Worm (Caenorhabditis elegans) whole organism, L1 larva: Measurements from ENCODE around the gene C32D5.10.
A peak's percentile ranks its signal among the peaks of the same experiment; 100 is the strongest.

Experiments
- C34B4.2 ChIP-seq: sonication (generic microtip); optimal IDR thresholded peaks from 2 replicates; lab custom pipeline; 2017; ENCODE audit warnings: mild to moderate bottlenecking, missing genetic modification characterization, missing compliant biosample characterization
- F16B12.6 ChIP-seq: fragments of 150-350 bp; optimal IDR thresholded peaks from 2 replicates; lab custom pipeline; 2014; ENCODE audit warnings: missing biosample characterization, missing genetic modification characterization
- Y116A8C.19 ChIP-seq: sonication (generic microtip); optimal IDR thresholded peaks from 2 replicates; lab custom pipeline; 2016; ENCODE audit warnings: missing compliant biosample characterization, missing genetic modification characterization, borderline replicate concordance
- aha-1 ChIP-seq: fragments of 150-350 bp; optimal IDR thresholded peaks from 2 replicates; lab custom pipeline; 2014; ENCODE audit warnings: missing biosample characterization, missing genetic modification characterization
- aly-2 ChIP-seq: fragments of 150-350 bp; optimal IDR thresholded peaks from 2 replicates; lab custom pipeline; 2014; ENCODE audit warnings: missing biosample characterization, missing genetic modification characterization
- ceh-63 ChIP-seq: fragments of 200-800 bp; sonication (Bioruptor generic); optimal IDR thresholded peaks from 2 replicates; lab custom pipeline; 2018; ENCODE audit warnings: mild to moderate bottlenecking, missing genetic modification characterization, missing compliant biosample characterization
- ceh-8 ChIP-seq: fragments of 200-800 bp; sonication (Bioruptor generic); optimal IDR thresholded peaks from 2 replicates; lab custom pipeline; 2018; ENCODE audit warnings: mild to moderate bottlenecking, missing genetic modification characterization, moderate library complexity, missing compliant biosample characterization
- ceh-82 ChIP-seq, 3 experiments: fragments of 150-350 bp in 1 of 3; sonication (generic microtip) in 2 of 3; optimal IDR thresholded peaks; 2 replicates each; lab custom pipeline; 2014 to 2017; ENCODE audit warnings: missing biosample characterization in 3 of 3, missing genetic modification characterization in 3 of 3
- ceh-88 ChIP-seq: fragments of 200-800 bp; sonication (Bioruptor generic); IDR thresholded peaks from 2 replicates; pipeline ENCODE4 v1.3.6; 2022; ENCODE audit warnings: missing genetic modification characterization, missing compliant biosample characterization
- ceh-90 ChIP-seq: sonication (generic microtip); optimal IDR thresholded peaks from 2 replicates; lab custom pipeline; 2016; ENCODE audit warnings: missing genetic modification characterization, missing compliant biosample characterization
- ces-1 ChIP-seq: fragments of 150-350 bp; optimal IDR thresholded peaks from 2 replicates; lab custom pipeline; 2014; ENCODE audit warnings: missing biosample characterization, missing genetic modification reagents, missing genetic modification characterization
- efl-1 ChIP-seq, 4 experiments: fragments of 150-350 bp; optimal IDR thresholded peaks in 3 of 4; peaks in 1 of 4; 1 replicate in 1 of 4; 2 replicates in 3 of 4; lab custom pipeline; 2014; ENCODE audit warnings: missing biosample characterization in 2 of 4, missing genetic modification characterization in 2 of 4, missing genetic modification reagents in 2 of 4
- egl-13 ChIP-seq: sonication (generic microtip); optimal IDR thresholded peaks from 2 replicates; lab custom pipeline; 2016; ENCODE audit warnings: missing genotype, missing genetic modification reagents, missing genetic modification characterization, missing compliant biosample characterization
- egl-27 ChIP-seq, 2 experiments: fragments of 150-350 bp in 1 of 2; sonication (generic microtip); optimal IDR thresholded peaks; 3 replicates each; lab custom pipeline; 2017 to 2018; ENCODE audit warnings: missing biosample characterization in 2 of 2, missing genetic modification characterization in 2 of 2, missing genetic modification reagents in 2 of 2
- elt-3 ChIP-seq, 6 experiments: fragments of 150-350 bp in 1 of 6; sonication (generic microtip); optimal IDR thresholded peaks; 2 replicates each; lab custom pipeline; 2017 to 2018; ENCODE audit warnings: missing biosample characterization in 6 of 6, missing genetic modification characterization in 6 of 6, inconsistent platforms in 1 of 6
- ets-5 ChIP-seq: fragments of 200-800 bp; sonication (Bioruptor generic); IDR thresholded peaks from 2 replicates; pipeline ENCODE4 v1.3.6; 2022; ENCODE audit warnings: missing genetic modification characterization, missing compliant biosample characterization
- fkh-10 ChIP-seq: sonication (generic microtip); optimal IDR thresholded peaks from 2 replicates; lab custom pipeline; 2017; ENCODE audit warnings: missing biosample characterization, missing genetic modification reagents, missing genetic modification characterization
- fkh-4 ChIP-seq: sonication (generic microtip); optimal IDR thresholded peaks from 2 replicates; lab custom pipeline; 2016; ENCODE audit warnings: missing compliant biosample characterization, missing genetic modification characterization, borderline replicate concordance
- fkh-8 ChIP-seq: sonication (generic microtip); optimal IDR thresholded peaks from 2 replicates; lab custom pipeline; 2016; ENCODE audit warnings: mild to moderate bottlenecking, missing genetic modification characterization, missing compliant biosample characterization
- hlh-17 ChIP-seq: fragments of 200-800 bp; sonication (Bioruptor generic); optimal IDR thresholded peaks from 2 replicates; lab custom pipeline; 2018; ENCODE audit warnings: missing genetic modification characterization, mild to moderate bottlenecking, missing compliant biosample characterization, moderate library complexity, borderline replicate concordance
- hlh-4 ChIP-seq: sonication (generic microtip); optimal IDR thresholded peaks from 2 replicates; lab custom pipeline; 2016; ENCODE audit warnings: mild to moderate bottlenecking, missing genetic modification characterization, missing compliant biosample characterization
- irx-1 ChIP-seq: sonication (generic microtip); optimal IDR thresholded peaks from 2 replicates; lab custom pipeline; 2016; ENCODE audit warnings: missing genetic modification characterization, missing compliant biosample characterization
- lin-14 ChIP-seq: fragments of 200-800 bp; sonication (Bioruptor generic); optimal IDR thresholded peaks from 2 replicates; lab custom pipeline; 2018; ENCODE audit warnings: mild to moderate bottlenecking, missing genetic modification characterization, moderate library complexity, missing compliant biosample characterization
- lin-15B ChIP-seq: fragments of 150-350 bp; sonication (generic microtip); optimal IDR thresholded peaks from 3 replicates; lab custom pipeline; 2014; ENCODE audit warnings: missing biosample characterization, missing genetic modification characterization
- lin-35 ChIP-seq, 2 experiments: fragments of 150-350 bp; optimal IDR thresholded peaks; 2 replicates each; lab custom pipeline; 2014; ENCODE audit warnings: missing biosample characterization in 2 of 2, missing genetic modification characterization in 2 of 2, missing genetic modification reagents in 2 of 2
- lin-39 ChIP-seq: fragments of 150-350 bp; optimal IDR thresholded peaks from 2 replicates; lab custom pipeline; 2014; ENCODE audit warnings: missing biosample characterization, missing genetic modification reagents, missing genetic modification characterization
- lsy-2 ChIP-seq, 2 experiments: fragments of 150-350 bp; optimal IDR thresholded peaks; 2 replicates each; lab custom pipeline; 2014; ENCODE audit warnings: missing biosample characterization in 2 of 2, missing genetic modification characterization in 2 of 2
- mep-1 ChIP-seq: fragments of 150-350 bp; optimal IDR thresholded peaks from 2 replicates; lab custom pipeline; 2014; ENCODE audit warnings: missing biosample characterization, missing genetic modification characterization
- nhr-11 ChIP-seq: fragments of 150-350 bp; optimal IDR thresholded peaks from 2 replicates; lab custom pipeline; 2014; ENCODE audit warnings: missing biosample characterization, missing genetic modification characterization
- nhr-19 ChIP-seq: fragments of 200-800 bp; sonication (Bioruptor generic); conservative IDR thresholded peaks from 2 replicates; pipeline ENCODE4 v1.3.6; 2022; ENCODE audit warnings: missing genetic modification characterization, missing compliant biosample characterization
- nhr-28 ChIP-seq: fragments of 150-350 bp; optimal IDR thresholded peaks from 2 replicates; lab custom pipeline; 2014; ENCODE audit warnings: missing biosample characterization, missing genetic modification characterization
- nhr-47 ChIP-seq: sonication (generic microtip); optimal IDR thresholded peaks from 2 replicates; lab custom pipeline; 2016; ENCODE audit warnings: mild to moderate bottlenecking, missing genetic modification characterization, moderate library complexity, missing compliant biosample characterization
- nhr-71 ChIP-seq: sonication (generic microtip); optimal IDR thresholded peaks from 2 replicates; lab custom pipeline; 2016; ENCODE audit warnings: mild to moderate bottlenecking, missing genetic modification characterization, moderate library complexity, missing compliant biosample characterization
- pax-3 ChIP-seq: fragments of 200-800 bp; sonication (Bioruptor generic); optimal IDR thresholded peaks from 2 replicates; lab custom pipeline; 2018; ENCODE audit warnings: mild to moderate bottlenecking, missing genetic modification characterization, moderate library complexity, missing compliant biosample characterization
- pqm-1 ChIP-seq: sonication (generic microtip); optimal IDR thresholded peaks from 3 replicates; lab custom pipeline; 2017; ENCODE audit warnings: missing biosample characterization, missing genetic modification characterization
- sox-4 ChIP-seq: sonication (generic microtip); optimal IDR thresholded peaks from 2 replicates; lab custom pipeline; 2016; ENCODE audit warnings: missing genetic modification characterization, missing compliant biosample characterization
- tlp-1 ChIP-seq: fragments of 150-350 bp; optimal IDR thresholded peaks from 2 replicates; lab custom pipeline; 2014; ENCODE audit warnings: missing biosample characterization, missing genetic modification characterization
- unc-86 ChIP-seq: sonication (generic microtip); optimal IDR thresholded peaks from 2 replicates; lab custom pipeline; 2016; ENCODE audit warnings: missing genetic modification characterization, missing compliant biosample characterization
- unc-98 ChIP-seq: fragments of 200-800 bp; sonication (Bioruptor generic); IDR thresholded peaks from 2 replicates; pipeline ENCODE4 v1.3.6; 2022; ENCODE audit warnings: missing genetic modification characterization, missing compliant biosample characterization
- zip-4 ChIP-seq: fragments of 200-800 bp; sonication (Bioruptor generic); optimal IDR thresholded peaks from 2 replicates; lab custom pipeline; 2018; ENCODE audit warnings: mild to moderate bottlenecking, missing genetic modification characterization, moderate library complexity, missing compliant biosample characterization
- ztf-4 ChIP-seq: fragments of 150-350 bp; optimal IDR thresholded peaks from 2 replicates; lab custom pipeline; 2014; ENCODE audit warnings: missing biosample characterization, missing genetic modification characterization

The C32D5.10 gene

ce11 chrII:6320655-6321388 lies 31.0 kb downstream of the C32D5.10 start, which contains the start of gene efr-3 (continued):
- peak; percentile 47 for TF ChIP-seq lin-14 (GFP tag; lab: Kevin White, UChicago)
- no peak for TF ChIP-seq ceh-8 (GFP tag; lab: Kevin White, UChicago)
- peak; percentile 28 for TF ChIP-seq unc-86 (tag; lab: Kevin White, UChicago)
- peak; percentile 38 for TF ChIP-seq lin-39
- TF ChIP-seq F16B12.6: peak; percentile 31
- no peak for TF ChIP-seq aha-1
- TF ChIP-seq ztf-4 (tag; lab: Kevin White, UChicago): no peak
- TF ChIP-seq pqm-1 (tag; lab: Kevin White, UChicago): no peak
- TF ChIP-seq lin-15B (tag; lab: Kevin White, UChicago): peak; percentile 24
- TF ChIP-seq ceh-63 (GFP tag; lab: Kevin White, UChicago): no peak
- TF ChIP-seq hlh-17 (GFP tag; lab: Kevin White, UChicago): no peak
- TF ChIP-seq hlh-4 (tag; lab: Kevin White, UChicago): no peak
- TF ChIP-seq nhr-71: peak; percentile 60
- no peak for TF ChIP-seq C34B4.2 (tag; lab: Kevin White, UChicago)
- TF ChIP-seq egl-27 (tag; optimal IDR thresholded peaks at IDR 0.05; lab: Kevin White, UChicago): no peak
- peak; percentile 81 to 93 for TF ChIP-seq efl-1 (optimal IDR thresholded peaks at IDR 0.05; lab: Kevin White, UChicago)
- TF ChIP-seq efl-1 (GFP tag; optimal IDR thresholded peaks at IDR 0.05 in 1 of 2; lab: Kevin White, UChicago): peak; percentile 94 to 99
- TF ChIP-seq lsy-2 (tag; optimal IDR thresholded peaks at IDR 0.05; lab: Kevin White, UChicago): peak; percentile 65 to 79
- TF ChIP-seq egl-13: no peak
- no peak for TF ChIP-seq ceh-88 (GFP tag; lab: Robert Waterston, UW)
- TF ChIP-seq unc-98 (GFP tag; lab: Robert Waterston, UW): no peak
- peak; percentile 93 to 97 for TF ChIP-seq lin-35 (GFP tag; optimal IDR thresholded peaks at IDR 0.05; lab: Kevin White, UChicago)
- TF ChIP-seq Y116A8C.19 (tag; lab: Kevin White, UChicago): no peak
- TF ChIP-seq ces-1 (GFP tag; lab: Kevin White, UChicago): no peak
- TF ChIP-seq sox-4 (tag; lab: Kevin White, UChicago): no peak
- TF ChIP-seq irx-1 (tag; lab: Kevin White, UChicago): no peak
- TF ChIP-seq zip-4 (GFP tag; lab: Kevin White, UChicago): no peak
- peak; percentile 21; the same call in 1 of the 2 replicates for TF ChIP-seq nhr-19 (GFP tag; lab: Robert Waterston, UW)
- TF ChIP-seq ceh-90 (tag; lab: Kevin White, UChicago): no peak
- TF ChIP-seq ets-5 (GFP tag; lab: Robert Waterston, UW): no peak
- TF ChIP-seq fkh-4 (tag; lab: Kevin White, UChicago): no peak
- peak in 1 of 6 experiments; percentile 27 for TF ChIP-seq elt-3 (tag; optimal IDR thresholded peaks at IDR 0.05; lab: Kevin White, UChicago)
- TF ChIP-seq, all 84 proteins: peak for 30

DNA sequence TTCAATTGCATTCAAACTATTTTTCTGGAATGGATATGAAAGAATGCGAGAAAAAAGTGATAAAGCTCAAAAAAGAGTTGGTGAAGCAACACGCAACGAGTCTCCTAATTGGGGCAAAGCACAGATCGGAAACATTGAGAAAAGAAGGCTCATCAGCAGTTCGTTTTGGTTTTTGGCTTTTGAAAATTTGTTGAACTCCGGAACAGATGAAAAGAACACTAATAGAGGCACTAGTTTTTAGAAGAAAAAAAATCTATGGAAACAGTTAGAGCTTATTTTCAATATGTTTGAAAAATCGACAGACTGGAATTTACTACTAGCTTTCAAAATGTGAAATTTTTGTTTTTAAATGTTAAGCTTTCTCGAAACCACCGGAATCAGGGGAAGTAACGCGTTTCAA lies 39.9 kb downstream of the C32D5.10 start:
- no peak for TF ChIP-seq nhr-11 (tag; lab: Kevin White, UChicago)
- no peak for TF ChIP-seq F16B12.6
- TF ChIP-seq efl-1 (optimal IDR thresholded peaks at IDR 0.05; lab: Kevin White, UChicago): no peak
- TF ChIP-seq efl-1 (GFP tag; optimal IDR thresholded peaks at IDR 0.05 in 1 of 2; lab: Kevin White, UChicago): peak in 1 of 2 experiments; percentile 55

DNA sequence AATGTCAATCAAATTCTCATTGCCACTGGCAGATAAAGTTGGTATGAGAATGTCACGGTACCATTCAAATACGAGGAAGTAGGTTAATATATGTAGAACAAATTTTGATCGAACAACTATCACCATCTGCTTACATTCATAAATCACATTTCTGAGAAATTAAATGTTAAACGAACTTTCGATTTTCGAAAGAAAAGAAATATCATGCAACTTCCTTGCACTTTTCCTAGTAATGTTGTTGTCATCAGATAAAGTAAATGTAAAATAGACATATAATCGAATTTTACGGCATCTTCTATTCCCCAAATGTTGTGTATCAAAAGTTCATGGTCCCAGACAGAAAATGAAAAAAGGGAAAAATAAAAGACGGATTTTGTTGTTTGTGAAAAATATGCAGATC lies 40.3 kb downstream of the C32D5.10 start:
- no peak for TF ChIP-seq nhr-28 (tag; lab: Kevin White, UChicago)
- peak; percentile 51 for TF ChIP-seq nhr-71
- no peak for TF ChIP-seq fkh-4 (tag; lab: Kevin White, UChicago)
- TF ChIP-seq nhr-11 (tag; lab: Kevin White, UChicago): no peak
- TF ChIP-seq irx-1 (tag; lab: Kevin White, UChicago): no peak
- peak; percentile 21 for TF ChIP-seq pax-3 (tag; lab: Kevin White, UChicago)
- no peak for TF ChIP-seq F16B12.6
- no peak for TF ChIP-seq ceh-8 (GFP tag; lab: Kevin White, UChicago)
- TF ChIP-seq aly-2 (tag; lab: Kevin White, UChicago): no peak
- no peak for TF ChIP-seq ceh-82 (tag; optimal IDR thresholded peaks at IDR 0.05; lab: Kevin White, UChicago)
- TF ChIP-seq C34B4.2 (tag; lab: Kevin White, UChicago): no peak
- no peak for TF ChIP-seq tlp-1 (tag; lab: Kevin White, UChicago)
- TF ChIP-seq lin-14 (GFP tag; lab: Kevin White, UChicago): peak; percentile 7
- peak; percentile 46 for TF ChIP-seq fkh-10 (GFP tag; lab: Kevin White, UChicago)
- peak; percentile 10 for TF ChIP-seq nhr-47 (tag; lab: Kevin White, UChicago)
- TF ChIP-seq fkh-8 (tag; lab: Kevin White, UChicago): peak; percentile 69
- TF ChIP-seq mep-1 (tag; lab: Kevin White, UChicago): no peak
- TF ChIP-seq, all 84 proteins: peak for 6
